Worm (Caenorhabditis elegans) whole organism, L4/young adult: Measurements from ENCODE around the gene nhr-192.

Experiments used
- W03F9.2 ChIP-seq: fragments of 150-350 bp; optimal IDR thresholded peaks from 2 replicates; lab custom pipeline; 2014; ENCODE audit warnings: missing biosample characterization, missing genetic modification characterization
- dao-5 ChIP-seq: sonication (generic microtip); optimal IDR thresholded peaks from 2 replicates; lab custom pipeline; 2016; ENCODE audit warnings: missing genotype, missing genetic modification characterization, moderate library complexity, missing compliant biosample characterization
- him-1 ChIP-seq: sonication (generic microtip); optimal IDR thresholded peaks from 2 replicates; lab custom pipeline; 2016; ENCODE audit warnings: missing genotype, missing genetic modification reagents, missing genetic modification characterization, missing compliant biosample characterization

DNA sequence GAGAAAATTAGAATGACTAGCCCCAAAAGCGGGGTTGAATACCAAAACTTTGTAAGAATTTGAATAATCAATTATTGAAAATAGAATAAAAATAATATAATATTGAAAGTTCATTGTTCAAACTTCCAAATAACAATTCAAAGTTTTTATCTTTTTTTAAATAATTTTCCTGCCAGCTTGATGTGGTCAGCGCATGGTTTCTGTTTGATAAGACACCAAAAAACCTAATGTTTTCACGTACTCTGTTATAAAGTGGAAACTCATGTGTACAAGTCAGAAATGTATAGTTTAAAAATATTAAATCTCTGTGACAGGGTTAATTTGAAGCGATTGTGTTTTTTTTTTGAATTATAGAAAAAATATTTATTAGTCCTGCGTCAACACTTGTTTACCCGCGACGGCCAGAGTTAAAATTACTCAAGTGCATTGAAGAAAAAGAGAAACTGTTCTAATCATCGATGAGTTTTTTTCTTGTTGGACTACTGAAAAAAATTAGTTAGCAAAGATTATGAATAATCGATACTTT is 34.4 kb upstream of the nhr-192 start, which contains the start of gene ugt-17:
- TF ChIP-seq him-1 (no peak), dao-5 (tag; lab: Kevin White, UChicago) (no peak), W03F9.2 (tag; lab: Kevin White, UChicago) (no peak)
